Worm (Caenorhabditis elegans) whole organism, L1 larva: ENCODE results near the gene fntb-1.

Experiments used
- hlh-17 ChIP-seq: fragments of 200-800 bp; sonication (Bioruptor generic); optimal IDR thresholded peaks from 2 replicates; lab custom pipeline; 2018; ENCODE audit warnings: missing genetic modification characterization, mild to moderate bottlenecking, missing compliant biosample characterization, moderate library complexity, borderline replicate concordance
- nhr-20 ChIP-seq: sonication (generic microtip); optimal IDR thresholded peaks from 2 replicates; lab custom pipeline; 2016; ENCODE audit warnings: mild to moderate bottlenecking, missing genetic modification characterization, missing compliant biosample characterization

- TF ChIP-seq hlh-17 (GFP tag; lab: Kevin White, UChicago) (no peak), nhr-20 (no peak)
Observed at ce11 chrV:14472229-14472628, 24.8 kb downstream of the fntb-1 start, which contains the start of gene clec-227.
